Fruit fly (Drosophila melanogaster): Measurements from ENCODE around the gene RpS10a.
A peak's percentile ranks its signal among the peaks of the same experiment; 100 is the strongest.

The RpS10a gene

DNA sequence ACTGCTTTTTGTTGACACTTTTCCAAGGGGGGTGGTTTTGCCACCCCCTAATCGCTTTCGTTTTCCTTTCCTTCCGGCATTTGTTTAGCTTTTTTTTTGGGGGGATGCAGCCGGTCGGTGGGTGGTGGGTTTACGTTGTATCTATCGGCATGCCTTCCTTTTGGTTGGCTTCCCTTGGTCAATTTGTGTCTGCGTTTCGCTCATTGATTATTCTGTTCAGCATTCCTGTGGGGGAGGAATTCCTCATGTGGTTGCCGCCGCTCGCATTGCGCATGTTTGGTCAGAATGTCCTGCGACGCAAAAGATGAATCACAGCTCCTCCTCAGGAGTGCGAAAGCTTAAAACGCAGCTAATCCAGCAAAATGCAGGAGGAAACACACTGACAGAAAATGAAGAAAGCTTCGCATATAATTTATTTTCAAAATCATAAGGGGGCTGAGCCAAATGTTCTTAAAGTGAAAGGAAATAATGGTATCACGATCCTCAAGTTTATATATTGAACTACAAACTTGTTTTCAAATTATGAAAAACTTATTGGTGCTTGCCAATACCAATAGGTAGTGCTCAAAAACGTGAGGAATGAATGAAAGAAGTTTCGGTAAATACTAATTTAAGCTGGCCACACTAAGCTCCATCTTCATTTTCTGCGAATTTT lies at the start of gene RpS10a (continued):
- TF ChIP-seq Dek (tag; optimal IDR thresholded peaks at IDR 0.05) (no peak), otp (GFP tag; IDR thresholded peaks at IDR 0.05) (no peak), MBD-R2 (GFP tag; IDR thresholded peaks at IDR 0.05) (no peak), Ptx1 (GFP tag; IDR thresholded peaks at IDR 0.05) (no peak), kni (GFP tag; optimal IDR thresholded peaks at IDR 0.05) (no peak), lab (GFP tag; optimal IDR thresholded peaks at IDR 0.05) (peak; percentile 16), CG2202 (tag; optimal IDR thresholded peaks at IDR 0.05) (no peak), CG1024 (GFP tag; IDR thresholded peaks at IDR 0.05) (no peak), CG42726 (GFP tag; IDR thresholded peaks at IDR 0.05; ENCODE audit: partially characterized antibody) (peak; percentile 43; the same call in 1 of the 2 replicates), CoRest (tag; optimal IDR thresholded peaks at IDR 0.05) (no peak), ftz-f1 (GFP tag; optimal IDR thresholded peaks at IDR 0.05) (no peak), CG3726 (GFP tag; IDR thresholded peaks at IDR 0.05) (no peak), Eip74EF (GFP tag; optimal IDR thresholded peaks at IDR 0.05) (no peak), Bgb (GFP tag; IDR thresholded peaks at IDR 0.05; ENCODE audit: partially characterized antibody) (peak; percentile 22; the same call in 1 of the 2 replicates), CG10274 (GFP tag; optimal IDR thresholded peaks at IDR 0.05) (no peak), BtbVII (GFP tag; optimal IDR thresholded peaks at IDR 0.05) (no peak), PHDP (tag; optimal IDR thresholded peaks at IDR 0.05) (no peak), vvl (GFP tag; IDR thresholded peaks at IDR 0.05) (no peak), Side (GFP tag; optimal IDR thresholded peaks at IDR 0.05) (no peak), Gsc (GFP tag; IDR thresholded peaks at IDR 0.05) (no peak), HLH4C (GFP tag; IDR thresholded peaks at IDR 0.05; ENCODE audit: partially characterized antibody) (no peak; the same call in 2 of the 3 replicates), Awh (GFP tag; IDR thresholded peaks at IDR 0.05) (no peak), Dref (GFP tag; IDR thresholded peaks at IDR 0.05) (no peak), unpg (GFP tag; optimal IDR thresholded peaks at IDR 0.05) (no peak), CG12391 (tag; optimal IDR thresholded peaks at IDR 0.05) (no peak), CG31441 (GFP tag; IDR thresholded peaks at IDR 0.05) (no peak), eyg (GFP tag; optimal IDR thresholded peaks at IDR 0.05) (no peak), CG8388 (GFP tag; optimal IDR thresholded peaks at IDR 0.05) (no peak), CG7357 (GFP tag; IDR thresholded peaks at IDR 0.05) (no peak), H15 (GFP tag; IDR thresholded peaks at IDR 0.05) (no peak), CG16813 (GFP tag; IDR thresholded peaks at IDR 0.05; ENCODE audit: partially characterized antibody) (no peak), NFAT (GFP tag; IDR thresholded peaks at IDR 0.05) (no peak), gsb (GFP tag; IDR thresholded peaks at IDR 0.05) (no peak), nmo (GFP tag; optimal IDR thresholded peaks at IDR 0.05) (peak; percentile 8), gem (tag; optimal IDR thresholded peaks at IDR 0.05) (peak; percentile 24), crc (GFP tag; optimal IDR thresholded peaks at IDR 0.05) (no peak), odd (GFP tag; optimal IDR thresholded peaks at IDR 0.05) (no peak), usp (GFP tag; optimal IDR thresholded peaks at IDR 0.05) (no peak), rib (GFP tag; IDR thresholded peaks at IDR 0.05) (no peak), so (GFP tag; IDR thresholded peaks at IDR 0.05) (no peak), sens-2 (GFP tag; IDR thresholded peaks at IDR 0.05) (no peak), Ets97D (GFP tag; optimal IDR thresholded peaks at IDR 0.05) (no peak), klu (GFP tag; IDR thresholded peaks at IDR 0.05) (no peak), pita (GFP tag; optimal IDR thresholded peaks at IDR 0.05) (no peak), salm (tag; optimal IDR thresholded peaks at IDR 0.05) (no peak), Max (GFP tag; optimal IDR thresholded peaks at IDR 0.05) (no peak), Sox102F (GFP tag; optimal IDR thresholded peaks at IDR 0.05) (no peak), CG33213 (GFP tag; optimal IDR thresholded peaks at IDR 0.05) (no peak), tll (GFP tag; optimal IDR thresholded peaks at IDR 0.05) (no peak), CG6791 (GFP tag; IDR thresholded peaks at IDR 0.05; ENCODE audit: partially characterized antibody) (peak; percentile 81; the same call in 2 of the 3 replicates)
